Worm (Caenorhabditis elegans): ENCODE data around the gene ZK218.11.

- TF ChIP-seq nhr-77 (tag; optimal IDR thresholded peaks at IDR 0.05) (no peak), ceh-82 (tag; optimal IDR thresholded peaks at IDR 0.05) (no peak), sox-4 (tag; optimal IDR thresholded peaks at IDR 0.05) (no peak), mdl-1 (tag; optimal IDR thresholded peaks at IDR 0.05) (no peak), ceh-63 (GFP tag; optimal IDR thresholded peaks at IDR 0.05) (no peak), sptf-1 (tag; optimal IDR thresholded peaks at IDR 0.05) (no peak), ztf-4 (tag; optimal IDR thresholded peaks at IDR 0.05) (no peak), fkh-4 (tag; optimal IDR thresholded peaks at IDR 0.05; ENCODE audit: borderline replicate concordance) (no peak), aly-2 (tag; optimal IDR thresholded peaks at IDR 0.05) (no peak), nhr-85 (tag) (no peak), unc-62 (GFP tag; optimal IDR thresholded peaks at IDR 0.05) (no peak), nhr-76 (tag; optimal IDR thresholded peaks at IDR 0.05) (no peak)
These were observed at the start of gene ZK218.11 for ce11 chrV:17108310-17108709.
